Fruit fly (Drosophila melanogaster) whole organism, prepupa: Measurements from ENCODE around the gene Mink.
A peak's percentile ranks its signal among the peaks of the same experiment; 100 is the strongest.

ENCODE experiments used
- CG10631 ChIP-seq: fragments of 200-800 bp; sonication (Bioruptor generic); optimal IDR thresholded peaks from 2 replicates; lab custom pipeline; 2016; ENCODE audit warnings: missing biosample characterization, missing genetic modification characterization
- CG10669 ChIP-seq: fragments of 200-800 bp; sonication (Bioruptor generic); optimal IDR thresholded peaks from 3 replicates; lab custom pipeline; 2018; ENCODE audit warnings: missing biosample characterization, mild to moderate bottlenecking, missing genetic modification characterization, moderate library complexity
- CG11294 ChIP-seq: fragments of 200-800 bp; sonication (Bioruptor generic); IDR thresholded peaks from 2 replicates; pipeline ENCODE4 v1.3.6; 2022; ENCODE audit warnings: missing biosample characterization, missing genetic modification characterization
- CG11902 ChIP-seq: fragments of 200-800 bp; sonication (Bioruptor generic); optimal IDR thresholded peaks from 3 replicates; lab custom pipeline; 2016; ENCODE audit warnings: missing biosample characterization, missing genetic modification characterization
- CG15336 ChIP-seq: fragments of 200-800 bp; sonication (Bioruptor generic); IDR thresholded peaks from 2 replicates; pipeline ENCODE4 v1.3.6; 2022; ENCODE audit warnings: missing biosample characterization, missing genetic modification characterization
- CG1621 ChIP-seq: fragments of 200-800 bp; sonication (Bioruptor generic); optimal IDR thresholded peaks from 3 replicates; lab custom pipeline; 2018; ENCODE audit warnings: missing biosample characterization, mild to moderate bottlenecking, missing genetic modification characterization
- CG3032 ChIP-seq: fragments of 200-800 bp; optimal IDR thresholded peaks from 2 replicates; lab custom pipeline; 2019; ENCODE audit warnings: missing biosample characterization, mild to moderate bottlenecking, missing genetic modification characterization, moderate library complexity
- CG31627 ChIP-seq: fragments of 200-800 bp; sonication (Bioruptor generic); optimal IDR thresholded peaks from 3 replicates; lab custom pipeline; 2016; ENCODE audit warnings: missing biosample characterization, missing genetic modification characterization
- CG32006 ChIP-seq: fragments of 200-800 bp; sonication (Bioruptor generic); optimal IDR thresholded peaks from 3 replicates; lab custom pipeline; 2017; ENCODE audit warnings: missing biosample characterization, mild to moderate bottlenecking, missing genetic modification characterization
- CG34406 ChIP-seq: fragments of 200-800 bp; sonication (Bioruptor generic); optimal IDR thresholded peaks from 3 replicates; lab custom pipeline; 2016; ENCODE audit warnings: missing biosample characterization, missing genetic modification characterization
- CG6163 ChIP-seq: fragments of 200-800 bp; sonication (Bioruptor generic); IDR thresholded peaks from 3 replicates; pipeline ENCODE4 v1.3.6; 2022; ENCODE audit warnings: missing biosample characterization, missing genetic modification characterization
- CG6808 ChIP-seq: fragments of 200-800 bp; sonication (Bioruptor generic); optimal IDR thresholded peaks from 3 replicates; lab custom pipeline; 2017; ENCODE audit warnings: missing biosample characterization, missing genetic modification characterization, mild to moderate bottlenecking, moderate library complexity, missing genetic modification reagents
- CG6854 ChIP-seq: fragments of 200-800 bp; sonication (Bioruptor generic); optimal IDR thresholded peaks from 2 replicates; lab custom pipeline; 2017; ENCODE audit warnings: missing biosample characterization, mild to moderate bottlenecking, missing genetic modification characterization
- CG7368 ChIP-seq: fragments of 200-800 bp; sonication (Bioruptor generic); optimal IDR thresholded peaks from 3 replicates; lab custom pipeline; 2016; ENCODE audit warnings: missing biosample characterization, missing genetic modification characterization
- CG8632 ChIP-seq: fragments of 200-800 bp; sonication (Bioruptor generic); optimal IDR thresholded peaks from 3 replicates; lab custom pipeline; 2016; ENCODE audit warnings: missing biosample characterization, missing genetic modification characterization
- CG9139 ChIP-seq: fragments of 200-800 bp; sonication (Bioruptor generic); optimal IDR thresholded peaks from 3 replicates; lab custom pipeline; 2017; ENCODE audit warnings: missing biosample characterization, mild to moderate bottlenecking, missing genetic modification characterization
- Eip75B ChIP-seq: fragments of 200-800 bp; sonication (Bioruptor generic); optimal IDR thresholded peaks from 3 replicates; lab custom pipeline; 2016; ENCODE audit warnings: missing biosample characterization, missing genetic modification characterization
- Eip78C ChIP-seq: fragments of 200-800 bp; sonication (Bioruptor generic); peaks from one replicate; lab custom pipeline; 2016; ENCODE audit warnings: missing biosample characterization, missing genetic modification characterization
- Ets21C ChIP-seq: fragments of 200-800 bp; sonication (Bioruptor generic); optimal IDR thresholded peaks from 3 replicates; lab custom pipeline; 2016; ENCODE audit warnings: missing biosample characterization, missing genetic modification characterization
- Ets96B ChIP-seq: fragments of 200-800 bp; optimal IDR thresholded peaks from 2 replicates; lab custom pipeline; 2019; ENCODE audit warnings: missing biosample characterization, mild to moderate bottlenecking, missing genetic modification characterization, moderate library complexity
- Gug ChIP-seq: fragments of 200-800 bp; sonication (Bioruptor generic); IDR thresholded peaks from 2 replicates; pipeline ENCODE4 v1.3.6; 2022; ENCODE audit warnings: missing biosample characterization, missing genetic modification characterization
- Hr4 ChIP-seq: fragments of 200-800 bp; sonication (Bioruptor generic); optimal IDR thresholded peaks from 3 replicates; lab custom pipeline; 2016; ENCODE audit warnings: missing biosample characterization, missing genetic modification characterization
- Lpt ChIP-seq: fragments of 200-800 bp; sonication (Bioruptor generic); optimal IDR thresholded peaks from 3 replicates; lab custom pipeline; 2016; ENCODE audit warnings: missing biosample characterization, missing genetic modification characterization
- Met ChIP-seq: fragments of 200-800 bp; sonication (Bioruptor generic); optimal IDR thresholded peaks from 3 replicates; lab custom pipeline; 2016; ENCODE audit warnings: missing biosample characterization, missing genetic modification characterization
- OdsH ChIP-seq: fragments of 200-800 bp; sonication (Bioruptor generic); optimal IDR thresholded peaks from 3 replicates; lab custom pipeline; 2016; ENCODE audit warnings: missing biosample characterization, missing genetic modification characterization
- Smox ChIP-seq: fragments of 200-800 bp; sonication (Bioruptor generic); optimal IDR thresholded peaks from 3 replicates; lab custom pipeline; 2016; ENCODE audit warnings: missing biosample characterization, missing genetic modification characterization
- Sox102F ChIP-seq: fragments of 200-800 bp; sonication (Bioruptor generic); optimal IDR thresholded peaks from 2 replicates; lab custom pipeline; 2016; ENCODE audit warnings: missing biosample characterization, mild to moderate bottlenecking, missing genetic modification characterization
- Sox14 ChIP-seq: fragments of 200-800 bp; sonication (Bioruptor generic); optimal IDR thresholded peaks from 3 replicates; lab custom pipeline; 2016; ENCODE audit warnings: missing biosample characterization, missing genetic modification characterization
- Sox15 ChIP-seq: fragments of 200-800 bp; sonication (Bioruptor generic); optimal IDR thresholded peaks from 3 replicates; lab custom pipeline; 2016; ENCODE audit warnings: missing biosample characterization, missing genetic modification characterization
- achi ChIP-seq: fragments of 200-800 bp; sonication (Bioruptor generic); optimal IDR thresholded peaks from 3 replicates; lab custom pipeline; 2016; ENCODE audit warnings: missing biosample characterization, missing genetic modification characterization
- cyc ChIP-seq: fragments of 200-800 bp; sonication (Bioruptor generic); optimal IDR thresholded peaks from 3 replicates; lab custom pipeline; 2016; ENCODE audit warnings: missing biosample characterization, missing genetic modification characterization
- dac ChIP-seq: fragments of 200-800 bp; sonication (Bioruptor generic); optimal IDR thresholded peaks from 2 replicates; lab custom pipeline; 2017; ENCODE audit warnings: missing biosample characterization, mild to moderate bottlenecking, missing genetic modification characterization
- eg ChIP-seq: fragments of 200-800 bp; sonication (Bioruptor generic); IDR thresholded peaks from 3 replicates; pipeline ENCODE4 v1.3.6; 2022; ENCODE audit warnings: missing biosample characterization, missing genetic modification characterization
- esn ChIP-seq: fragments of 200-800 bp; sonication (Bioruptor generic); optimal IDR thresholded peaks from 2 replicates; lab custom pipeline; 2016; ENCODE audit warnings: missing biosample characterization, mild to moderate bottlenecking, missing genetic modification characterization, moderate library complexity
- fd59A ChIP-seq: fragments of 200-800 bp; sonication (Bioruptor generic); optimal IDR thresholded peaks from 2 replicates; lab custom pipeline; 2017; ENCODE audit warnings: missing biosample characterization, mild to moderate bottlenecking, missing genetic modification characterization, missing genetic modification reagents
- fd85E ChIP-seq: fragments of 200-800 bp; sonication (Bioruptor generic); optimal IDR thresholded peaks from 3 replicates; lab custom pipeline; 2016; ENCODE audit warnings: missing biosample characterization, missing genetic modification characterization
- fkh ChIP-seq: fragments of 200-800 bp; sonication (Bioruptor generic); optimal IDR thresholded peaks from 3 replicates; lab custom pipeline; 2017; ENCODE audit warnings: missing biosample characterization, mild to moderate bottlenecking, missing genetic modification characterization, moderate library complexity
- net ChIP-seq: fragments of 200-800 bp; sonication (Bioruptor generic); optimal IDR thresholded peaks from 3 replicates; lab custom pipeline; 2016; ENCODE audit warnings: missing biosample characterization, missing genetic modification characterization
- salr ChIP-seq, 2 experiments: fragments of 200-800 bp; sonication (Bioruptor generic); optimal IDR thresholded peaks; 3 replicates each; lab custom pipeline; 2016 to 2018; ENCODE audit warnings: missing biosample characterization in 2 of 2, missing genetic modification characterization in 2 of 2, mild to moderate bottlenecking in 1 of 2
- spab ChIP-seq: fragments of 200-800 bp; sonication (Bioruptor generic); optimal IDR thresholded peaks from 2 replicates; lab custom pipeline; 2017; ENCODE audit warnings: missing biosample characterization, mild to moderate bottlenecking, missing genetic modification characterization, missing genetic modification reagents
- ss ChIP-seq, 2 experiments: fragments of 200-800 bp; sonication (Bioruptor generic); optimal IDR thresholded peaks; 2 replicates in 1 of 2; 3 replicates in 1 of 2; lab custom pipeline; 2017 to 2018; ENCODE audit warnings: mild to moderate bottlenecking in 2 of 2, missing biosample characterization in 2 of 2, missing genetic modification characterization in 2 of 2, moderate library complexity in 1 of 2
- svp ChIP-seq: fragments of 200-800 bp; sonication (Bioruptor generic); peaks from one replicate; lab custom pipeline; 2016; ENCODE audit warnings: missing biosample characterization, missing genetic modification characterization

Gene Mink

dm6 chr3R:24926752-24927320, 4.6 kb downstream of the Mink start:
- TF ChIP-seq achi (GFP tag; lab: Kevin White, UChicago) (peak; percentile 16), CG11294 (GFP tag; lab: Robert Waterston, UW) (no peak)

dm6 chr3R:24931856-24932255, 9.6 kb downstream of the Mink start, which contains the start of gene CG11771:
TSS of gene CG11771 (plus strand) at chr3R:24932010.
- TF ChIP-seq achi (GFP tag; lab: Kevin White, UChicago) (peak; percentile 95), CG32006 (no peak), CG1621 (peak; percentile 39)
- TF ChIP-seq, all 60 proteins: peak for 2

- no peak for TF ChIP-seq CG15336 (GFP tag; lab: Robert Waterston, UW)
- TF ChIP-seq CG8632 (GFP tag; lab: Kevin White, UChicago), result no peak
- no peak for TF ChIP-seq CG6854 (GFP tag; lab: Kevin White, UChicago)
- TF ChIP-seq Eip78C, result no peak
- no peak for TF ChIP-seq Ets96B (tag; lab: Kevin White, UChicago)
- TF ChIP-seq Ets21C (GFP tag; lab: Kevin White, UChicago), result no peak
- TF ChIP-seq Sox102F (GFP tag; lab: Kevin White, UChicago), result no peak
- TF ChIP-seq CG7368 (GFP tag; lab: Kevin White, UChicago), result no peak
- TF ChIP-seq Eip75B, result no peak
- no peak for TF ChIP-seq ss (GFP tag; optimal IDR thresholded peaks at IDR 0.05; lab: Kevin White, UChicago)
- TF ChIP-seq spab (GFP tag; lab: Kevin White, UChicago), result no peak
- no peak for TF ChIP-seq fd85E
- no peak for TF ChIP-seq OdsH (GFP tag; lab: Kevin White, UChicago)
- no peak for TF ChIP-seq Hr4 (GFP tag; lab: Kevin White, UChicago)
- TF ChIP-seq CG34406 (GFP tag; lab: Kevin White, UChicago), result no peak
- no peak for TF ChIP-seq fkh
- no peak for TF ChIP-seq eg (GFP tag; lab: Robert Waterston, UW)
- no peak for TF ChIP-seq CG10631 (GFP tag; lab: Kevin White, UChicago)
These were observed 12.3 kb downstream of the Mink start for dm6 chr3R:24934542-24934941.

dm6 chr3R:24935758-24936157, 13.5 kb downstream of the Mink start:
- peak; percentile 47 to 78 for TF ChIP-seq ss (GFP tag; optimal IDR thresholded peaks at IDR 0.05; lab: Kevin White, UChicago)
- no peak for TF ChIP-seq Lpt (GFP tag; lab: Kevin White, UChicago)
- no peak for TF ChIP-seq Sox102F (GFP tag; lab: Kevin White, UChicago)
- TF ChIP-seq CG11902 (GFP tag; lab: Kevin White, UChicago), result no peak
- TF ChIP-seq CG8632 (GFP tag; lab: Kevin White, UChicago), result no peak
- no peak for TF ChIP-seq Eip78C
- no peak for TF ChIP-seq OdsH (GFP tag; lab: Kevin White, UChicago)
- no peak for TF ChIP-seq dac (GFP tag; lab: Kevin White, UChicago)
- TF ChIP-seq CG9139 (GFP tag; lab: Kevin White, UChicago), result peak; percentile 23

dm6 chr3R:24938049-24938448, 15.8 kb downstream of the Mink start, which contains the start of gene Osbp:
TSS of gene Osbp (minus strand) at chr3R:24938222.
- TF ChIP-seq salr (GFP tag; optimal IDR thresholded peaks at IDR 0.05; lab: Kevin White, UChicago) (no peak), CG10669 (GFP tag; lab: Kevin White, UChicago) (no peak), Gug (GFP tag; lab: Robert Waterston, UW) (no peak), CG1621 (peak; percentile 21), Sox15 (no peak), Ets96B (tag; lab: Kevin White, UChicago) (no peak), CG31627 (no peak), CG8632 (GFP tag; lab: Kevin White, UChicago) (no peak), CG3032 (tag; lab: Kevin White, UChicago) (no peak), Sox102F (GFP tag; lab: Kevin White, UChicago) (no peak), Sox14 (GFP tag; lab: Kevin White, UChicago) (peak; percentile 43), CG6163 (GFP tag; lab: Robert Waterston, UW) (0 out of 3 replicates have a peak, but pooled peaks have one; percentile 19), CG6808 (GFP tag; lab: Kevin White, UChicago) (no peak), dac (GFP tag; lab: Kevin White, UChicago) (no peak), eg (GFP tag; lab: Robert Waterston, UW) (no peak), Met (GFP tag; lab: Kevin White, UChicago) (no peak), fd59A (GFP tag; lab: Kevin White, UChicago) (no peak), esn (GFP tag; lab: Kevin White, UChicago) (peak; percentile 4), CG11294 (GFP tag; lab: Robert Waterston, UW) (no peak), Eip78C (peak; percentile 60), OdsH (GFP tag; lab: Kevin White, UChicago) (no peak), svp (peak; percentile 76), cyc (GFP tag; lab: Kevin White, UChicago) (no peak), CG34406 (GFP tag; lab: Kevin White, UChicago) (no peak), Smox (GFP tag; lab: Kevin White, UChicago) (no peak), ss (GFP tag; optimal IDR thresholded peaks at IDR 0.05; lab: Kevin White, UChicago) (no peak), net (GFP tag; lab: Kevin White, UChicago) (no peak)
